Fruit fly (Drosophila melanogaster) whole organism, embryonic: Measurements from ENCODE around the gene Wdr59.

Source experiments
- Awh ChIP-seq: fragments of 200-800 bp; sonication (Bioruptor generic); IDR thresholded peaks from 2 replicates; pipeline ENCODE4, ENCODE4 v1.3.6; 2022; ENCODE audit warnings: missing biosample characterization, missing genetic modification characterization
- B-H1 ChIP-seq: fragments of 200-800 bp; sonication (Bioruptor generic); IDR thresholded peaks from 3 replicates; pipeline ENCODE4 v1.3.6; 2022; ENCODE audit warnings: missing biosample characterization, missing genetic modification characterization
- B-H2 ChIP-seq: fragments of 200-800 bp; sonication (Bioruptor generic); optimal IDR thresholded peaks from 2 replicates; lab custom pipeline; 2018; ENCODE audit warnings: missing biosample characterization, mild to moderate bottlenecking, missing genetic modification characterization
- CG11723 ChIP-seq: fragments of 200-800 bp; sonication (Bioruptor generic); optimal IDR thresholded peaks from 2 replicates; lab custom pipeline; 2017; ENCODE audit warnings: missing biosample characterization, mild to moderate bottlenecking, missing genetic modification characterization
- CG15073 ChIP-seq: fragments of 200-800 bp; sonication (Bioruptor generic); optimal IDR thresholded peaks from 2 replicates; lab custom pipeline; 2016; ENCODE audit warnings: missing biosample characterization, missing genetic modification characterization
- CG15479 ChIP-seq: fragments of 200-800 bp; sonication (Bioruptor generic); optimal IDR thresholded peaks from 3 replicates; lab custom pipeline; 2019; ENCODE audit warnings: missing biosample characterization, mild to moderate bottlenecking, missing genetic modification characterization, moderate library complexity
- CG1647 ChIP-seq: fragments of 200-800 bp; sonication (Bioruptor generic); optimal IDR thresholded peaks from 3 replicates; lab custom pipeline; 2016; ENCODE audit warnings: missing biosample characterization, missing genetic modification characterization
- CG2129 ChIP-seq: fragments of 200-800 bp; sonication (Bioruptor generic); IDR thresholded peaks from 2 replicates; pipeline ENCODE4 v1.3.6; 2022; ENCODE audit warnings: missing biosample characterization, missing genetic modification characterization; ENCODE audit not compliant: partially characterized antibody
- CG2199 ChIP-seq: fragments of 200-800 bp; sonication (Bioruptor generic); IDR thresholded peaks from 3 replicates; pipeline ENCODE4 v1.3.6; 2022; ENCODE audit warnings: missing biosample characterization, missing genetic modification characterization
- CG2202 ChIP-seq: fragments of 200-800 bp; sonication (Bioruptor generic); optimal IDR thresholded peaks from 2 replicates; lab custom pipeline; 2018; ENCODE audit warnings: missing biosample characterization, mild to moderate bottlenecking, missing genetic modification characterization
- CG2889 ChIP-seq: fragments of 200-800 bp; sonication (Bioruptor generic); IDR thresholded peaks from 3 replicates; pipeline ENCODE4 v1.3.6; 2022; ENCODE audit warnings: missing biosample characterization, missing genetic modification characterization
- CG31388 ChIP-seq: fragments of 200-800 bp; sonication (Bioruptor generic); optimal IDR thresholded peaks from 2 replicates; lab custom pipeline; 2016; ENCODE audit warnings: missing biosample characterization, missing genetic modification characterization
- CG33557 ChIP-seq: fragments of 200-800 bp; sonication (Bioruptor generic); optimal IDR thresholded peaks from 2 replicates; lab custom pipeline; 2019; ENCODE audit warnings: missing biosample characterization, mild to moderate bottlenecking, missing genetic modification characterization, moderate library complexity
- CG6689 ChIP-seq: fragments of 200-800 bp; sonication (Bioruptor generic); IDR thresholded peaks from 2 replicates; pipeline ENCODE4 v1.3.6; 2022; ENCODE audit warnings: missing biosample characterization, missing genetic modification characterization
- CG7963 ChIP-seq: fragments of 200-800 bp; sonication (Bioruptor generic); IDR thresholded peaks from 3 replicates; pipeline ENCODE4 v1.3.6; 2022; ENCODE audit warnings: missing biosample characterization, missing genetic modification characterization; ENCODE audit not compliant: partially characterized antibody
- CG8290 ChIP-seq, 3 experiments: fragments of 200-800 bp; sonication (Bioruptor generic); optimal IDR thresholded peaks; 2 replicates each; lab custom pipeline; 2016 to 2019; ENCODE audit warnings: missing biosample characterization in 3 of 3, missing genetic modification characterization in 3 of 3, mild to moderate bottlenecking in 2 of 3, moderate library complexity in 1 of 3
- CG8478 ChIP-seq: fragments of >200 bp; optimal IDR thresholded peaks from 2 replicates; lab custom pipeline; 2018
- CG8765 ChIP-seq: fragments of 200-800 bp; sonication (Bioruptor generic); IDR thresholded peaks from 2 replicates; pipeline ENCODE4 v1.3.6; 2022; ENCODE audit warnings: missing biosample characterization, missing genetic modification characterization
- CG9215 ChIP-seq: fragments of 200-800 bp; sonication (Bioruptor generic); IDR thresholded peaks from 2 replicates; pipeline ENCODE4 v1.3.6; 2022; ENCODE audit warnings: missing biosample characterization, missing genetic modification characterization
- Elba2 ChIP-seq: fragments of 200-800 bp; sonication (Bioruptor generic); optimal IDR thresholded peaks from 3 replicates; lab custom pipeline; 2016; ENCODE audit warnings: missing biosample characterization, missing genetic modification characterization
- HLH3B ChIP-seq: fragments of 200-800 bp; sonication (Bioruptor generic); IDR thresholded peaks from 2 replicates; pipeline ENCODE4 v1.3.6; 2022; ENCODE audit warnings: missing biosample characterization, missing genetic modification characterization
- HLH54F ChIP-seq: fragments of 200-800 bp; sonication (Bioruptor generic); optimal IDR thresholded peaks from 3 replicates; lab custom pipeline; 2016; ENCODE audit warnings: missing biosample characterization, missing genetic modification characterization
- Hr51 ChIP-seq, 2 experiments: fragments of 200-800 bp; sonication (Bioruptor generic); optimal IDR thresholded peaks; 2 replicates in 1 of 2; 3 replicates in 1 of 2; lab custom pipeline; 2016 to 2018; ENCODE audit warnings: missing biosample characterization in 2 of 2, missing genetic modification characterization in 2 of 2, mild to moderate bottlenecking in 1 of 2, moderate library complexity in 1 of 2
- Med ChIP-seq: fragments of 200-800 bp; sonication (Bioruptor generic); peaks from one replicate; lab custom pipeline; 2016; ENCODE audit warnings: missing biosample characterization, missing genetic modification characterization, mild to moderate bottlenecking, inconsistent platforms, moderate library complexity
- Sry-β ChIP-seq: fragments of 200-800 bp; sonication (Bioruptor generic); optimal IDR thresholded peaks from 2 replicates; lab custom pipeline; 2018; ENCODE audit warnings: missing biosample characterization, mild to moderate bottlenecking, missing genetic modification characterization, moderate library complexity
- TFAM ChIP-seq: fragments of 200-800 bp; sonication (Bioruptor generic); optimal IDR thresholded peaks from 2 replicates; lab custom pipeline; 2017; ENCODE audit warnings: missing biosample characterization, missing genetic modification characterization, inconsistent platforms
- Taf1 ChIP-seq: fragments of 200-800 bp; sonication (Bioruptor generic); IDR thresholded peaks from 2 replicates; pipeline ENCODE4 v1.3.6; 2022; ENCODE audit warnings: missing biosample characterization, missing genetic modification characterization
- aop ChIP-seq: fragments of 200-800 bp; sonication (Bioruptor generic); IDR thresholded peaks from 2 replicates; pipeline ENCODE4 v1.3.6; 2022; ENCODE audit warnings: missing biosample characterization, missing genetic modification characterization
- cg ChIP-seq: fragments of 200-800 bp; sonication (Bioruptor generic); optimal IDR thresholded peaks from 3 replicates; lab custom pipeline; 2019; ENCODE audit warnings: missing biosample characterization, mild to moderate bottlenecking, missing genetic modification characterization, moderate library complexity
- da ChIP-seq: fragments of 200-800 bp; sonication (Bioruptor generic); optimal IDR thresholded peaks from 2 replicates; lab custom pipeline; 2016; ENCODE audit warnings: missing biosample characterization, missing genetic modification characterization
- dmrt11E ChIP-seq: fragments of 200-800 bp; sonication (Bioruptor generic); optimal IDR thresholded peaks from 3 replicates; lab custom pipeline; 2018; ENCODE audit warnings: missing biosample characterization, mild to moderate bottlenecking, missing genetic modification characterization, moderate library complexity
- fu2 ChIP-seq: fragments of 200-800 bp; sonication (Bioruptor generic); optimal IDR thresholded peaks from 2 replicates; lab custom pipeline; 2016; ENCODE audit warnings: missing biosample characterization, missing genetic modification characterization
- ham ChIP-seq: fragments of 200-800 bp; sonication (Bioruptor generic); IDR thresholded peaks from 2 replicates; pipeline ENCODE4 v1.3.6; 2022; ENCODE audit warnings: missing biosample characterization, missing genetic modification characterization
- her ChIP-seq: fragments of 200-800 bp; sonication (Bioruptor generic); optimal IDR thresholded peaks from 2 replicates; lab custom pipeline; 2016; ENCODE audit warnings: missing biosample characterization, missing genetic modification characterization
- ken ChIP-seq: fragments of 200-800 bp; sonication (Bioruptor generic); IDR thresholded peaks from 3 replicates; pipeline ENCODE4 v1.3.6; 2022; ENCODE audit warnings: missing biosample characterization, missing genetic modification characterization
- nau ChIP-seq: fragments of 200-800 bp; sonication (Bioruptor generic); optimal IDR thresholded peaks from 3 replicates; lab custom pipeline; 2017; ENCODE audit warnings: missing biosample characterization, mild to moderate bottlenecking, missing genetic modification characterization, missing genetic modification reagents
- onecut ChIP-seq: fragments of 200-800 bp; sonication (Bioruptor generic); IDR thresholded peaks from 2 replicates; pipeline ENCODE4 v1.3.6; 2022; ENCODE audit warnings: missing biosample characterization, missing genetic modification characterization
- org-1 ChIP-seq: fragments of 200-800 bp; sonication (Bioruptor generic); optimal IDR thresholded peaks from 2 replicates; lab custom pipeline; 2017; ENCODE audit warnings: missing biosample characterization, missing genetic modification characterization
- psq ChIP-seq: fragments of 200-800 bp; sonication (Bioruptor generic); optimal IDR thresholded peaks from 2 replicates; lab custom pipeline; 2017; ENCODE audit warnings: missing biosample characterization, missing genetic modification characterization
- ranshi ChIP-seq: fragments of 200-800 bp; sonication (Bioruptor generic); IDR thresholded peaks from 2 replicates; pipeline ENCODE4 v1.3.6; 2022; ENCODE audit warnings: missing biosample characterization, missing genetic modification characterization
- sens-2 ChIP-seq: fragments of 200-800 bp; sonication (Bioruptor generic); IDR thresholded peaks from 2 replicates; pipeline ENCODE4 v1.3.6; 2022; ENCODE audit warnings: missing biosample characterization, missing genetic modification characterization
- slbo ChIP-seq: fragments of 200-800 bp; sonication (Bioruptor generic); IDR thresholded peaks from 2 replicates; pipeline ENCODE4 v1.3.6; 2022; ENCODE audit warnings: missing biosample characterization, missing genetic modification characterization
- sqz ChIP-seq: fragments of 200-800 bp; sonication (Bioruptor generic); optimal IDR thresholded peaks from 3 replicates; lab custom pipeline; 2018; ENCODE audit warnings: missing biosample characterization, mild to moderate bottlenecking, missing genetic modification characterization
- sr ChIP-seq: fragments of 200-800 bp; sonication (Bioruptor generic); IDR thresholded peaks from 3 replicates; pipeline ENCODE4 v1.3.6; 2022; ENCODE audit warnings: missing biosample characterization, missing genetic modification characterization
- tap ChIP-seq: fragments of 200-800 bp; optimal IDR thresholded peaks from 3 replicates; lab custom pipeline; 2019; ENCODE audit warnings: missing biosample characterization, mild to moderate bottlenecking, missing genetic modification characterization, moderate library complexity
- trh ChIP-seq: fragments of 200-800 bp; sonication (Bioruptor generic); optimal IDR thresholded peaks from 2 replicates; lab custom pipeline; 2016; ENCODE audit warnings: missing biosample characterization, missing genetic modification characterization
- tup ChIP-seq: fragments of 200-800 bp; sonication (Bioruptor generic); optimal IDR thresholded peaks from 2 replicates; lab custom pipeline; 2016; ENCODE audit warnings: missing biosample characterization, mild to moderate bottlenecking, missing genetic modification characterization, moderate library complexity
- usp ChIP-seq: fragments of >200 bp; optimal IDR thresholded peaks from 2 replicates; lab custom pipeline; 2017; ENCODE audit warnings: missing biosample characterization, missing genetic modification characterization
- zen2 ChIP-seq: fragments of 200-800 bp; sonication (Bioruptor generic); IDR thresholded peaks from 3 replicates; pipeline ENCODE4 v1.3.6; 2022; ENCODE audit warnings: missing biosample characterization, missing genetic modification characterization; ENCODE audit not compliant: partially characterized antibody
- zfh2 ChIP-seq: fragments of 200-800 bp; sonication (Bioruptor generic); optimal IDR thresholded peaks from 2 replicates; lab custom pipeline; 2016; ENCODE audit warnings: missing biosample characterization, missing genetic modification characterization

Gene Wdr59

DNA sequence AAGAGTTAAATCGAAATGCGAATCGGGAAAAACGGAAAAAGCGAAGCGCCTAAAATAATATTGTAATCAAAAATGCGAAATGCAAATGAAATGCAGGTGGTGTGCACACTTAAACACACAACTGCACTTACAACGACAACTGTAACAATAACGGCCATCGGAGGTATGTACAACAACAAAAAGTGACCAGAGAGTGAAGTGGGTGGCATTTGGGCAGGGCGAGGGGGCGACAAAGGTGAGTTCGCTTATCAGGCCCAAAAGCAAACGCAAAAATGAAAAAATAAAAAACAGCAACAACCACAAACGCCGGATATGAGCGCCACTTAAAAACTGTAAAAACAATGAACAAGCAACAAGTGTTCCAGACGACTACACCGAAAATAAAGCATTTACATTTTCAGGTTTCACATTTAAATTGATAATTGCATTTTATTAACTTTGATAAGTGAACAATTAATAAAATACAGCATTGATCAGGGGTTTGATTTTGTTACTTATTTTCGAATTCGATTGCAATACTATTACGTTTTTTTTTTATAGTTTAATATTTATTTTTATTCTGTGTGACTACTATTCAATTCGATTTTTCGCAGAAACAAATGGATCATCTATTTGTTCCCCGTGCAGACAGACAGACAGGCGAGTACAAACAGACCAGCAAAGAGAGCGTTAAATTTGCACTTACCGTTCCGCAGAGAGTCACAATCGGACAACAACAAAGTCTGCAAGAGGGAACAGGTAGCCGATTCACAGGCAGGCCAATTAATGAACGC is 26.0 kb upstream of the Wdr59 start (continued):
- TF ChIP-seq tap (no peak), Taf1 (GFP tag; lab: Robert Waterston, UW) (peak; percentile 24; the same call in 1 of the 2 replicates), sens-2 (GFP tag; lab: Robert Waterston, UW) (no peak), CG11723 (GFP tag; lab: Kevin White, UChicago) (no peak), HLH3B (GFP tag; lab: Robert Waterston, UW) (no peak), slbo (peak; percentile 76), CG1647 (no peak), CG33557 (GFP tag; lab: Kevin White, UChicago) (no peak), onecut (no peak), usp (GFP tag; lab: Kevin White, UChicago) (no peak), org-1 (peak; percentile 8), Elba2 (no peak), ranshi (GFP tag; lab: Robert Waterston, UW) (no peak), fu2 (GFP tag; lab: Kevin White, UChicago) (no peak), ken (no peak), CG15479 (GFP tag; lab: Kevin White, UChicago) (no peak), cg (GFP tag; lab: Kevin White, UChicago) (no peak), CG8765 (GFP tag; lab: Robert Waterston, UW) (0 out of 2 replicates have a peak, but pooled peaks have one; percentile 20), CG2199 (GFP tag; lab: Robert Waterston, UW) (no peak), Med (GFP tag; lab: Kevin White, UChicago) (peak; percentile 45), da (GFP tag; lab: Kevin White, UChicago) (no peak), ham (GFP tag; lab: Robert Waterston, UW) (no peak), nau (GFP tag; lab: Kevin White, UChicago) (no peak), CG2129 (GFP tag; lab: Robert Waterston, UW) (no peak), TFAM (GFP tag; lab: Kevin White, UChicago) (no peak), CG8290 (GFP tag; optimal IDR thresholded peaks at IDR 0.05; lab: Kevin White, UChicago) (no peak), CG8290 (tag; optimal IDR thresholded peaks at IDR 0.05; lab: Kevin White, UChicago) (no peak), Awh (GFP tag; lab: Robert Waterston, UW) (no peak), sqz (no peak), CG9215 (GFP tag; lab: Robert Waterston, UW) (peak; percentile 59), CG7963 (GFP tag; lab: Robert Waterston, UW) (no peak), zfh2 (peak; percentile 20), tup (no peak), Hr51 (GFP tag; optimal IDR thresholded peaks at IDR 0.05; lab: Kevin White, UChicago) (peak in 1 of 2 experiments; percentile 38), B-H2 (GFP tag; lab: Kevin White, UChicago) (no peak), CG6689 (GFP tag; lab: Robert Waterston, UW) (peak; percentile 42; the same call in 1 of the 2 replicates), CG31388 (no peak), zen2 (GFP tag; lab: Robert Waterston, UW) (no peak), Sry-β (GFP tag; lab: Kevin White, UChicago) (no peak), her (GFP tag; lab: Kevin White, UChicago) (no peak), psq (GFP tag; lab: Kevin White, UChicago) (no peak), CG8478 (lab: Kevin White, UChicago) (no peak), sr (GFP tag; lab: Robert Waterston, UW) (0 out of 3 replicates have a peak, but pooled peaks have one; percentile 8), CG2202 (tag; lab: Kevin White, UChicago) (no peak), CG2889 (no peak), trh (GFP tag; lab: Kevin White, UChicago) (no peak), HLH54F (GFP tag; lab: Kevin White, UChicago) (no peak), B-H1 (GFP tag; lab: Robert Waterston, UW) (no peak), dmrt11E (tag; lab: Kevin White, UChicago) (no peak), CG15073 (GFP tag; lab: Kevin White, UChicago) (no peak), aop (GFP tag; lab: Robert Waterston, UW) (no peak)
